Fruit fly (Drosophila melanogaster) ovary, adult (tissue): Measurements from ENCODE around the gene CG10898.

Source experiments
- CG17801 ChIP-seq: fragments of 200-800 bp; optimal IDR thresholded peaks from 2 replicates; lab custom pipeline; 2019; ENCODE audit warnings: missing biosample characterization, mild to moderate bottlenecking, missing genetic modification characterization, moderate library complexity; ENCODE audit not compliant: partially characterized antibody

CG10898 gene

DNA sequence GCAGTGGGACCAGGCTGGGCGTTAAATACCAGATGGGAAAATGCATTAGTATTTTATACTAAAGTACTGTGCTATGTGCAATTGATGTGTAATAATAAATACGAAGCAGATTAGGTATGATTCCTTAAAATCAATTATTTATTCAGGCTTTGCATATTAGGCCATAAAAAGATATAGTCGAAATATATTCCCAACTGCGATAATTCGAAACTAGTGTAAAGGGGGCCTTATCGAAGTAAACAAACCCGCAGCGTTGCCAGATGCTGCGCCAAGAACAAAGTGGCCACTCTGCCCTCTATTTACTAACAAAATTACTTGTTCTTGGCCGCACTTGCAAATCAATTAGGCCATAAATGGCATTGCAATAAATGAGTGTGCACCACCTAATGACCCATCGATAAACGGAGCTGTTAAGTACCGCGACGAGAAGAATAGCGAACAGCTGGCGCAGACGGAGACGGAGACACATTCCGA, at the start of gene CG10898:
Gene CG10898, plus strand, starts transcription at position 285 of the 474 bp plus-strand sequence.
- TF ChIP-seq CG17801 (GFP tag; lab: Kevin White, UChicago) = peak; percentile 69

DNA sequence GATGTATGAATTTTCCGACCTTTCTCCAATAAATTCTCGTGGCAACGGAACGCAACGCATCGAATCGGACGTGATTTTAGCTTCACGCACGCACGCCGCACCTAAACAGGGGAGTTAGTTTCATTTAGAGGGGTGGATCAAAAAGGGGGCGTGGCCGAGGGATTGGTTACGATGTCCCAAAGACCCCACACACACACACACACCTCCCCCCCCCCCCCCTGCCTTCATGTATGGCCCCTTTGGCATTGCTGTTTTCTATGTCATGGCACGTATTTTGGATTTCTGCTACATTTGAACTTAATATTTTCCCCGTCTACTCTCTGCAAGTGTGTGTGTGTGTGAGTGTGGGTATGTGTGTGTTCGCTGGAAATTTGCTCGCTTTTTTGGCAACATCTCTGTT, 25.7 kb upstream of the CG10898 start:
- TF ChIP-seq CG17801 (GFP tag; lab: Kevin White, UChicago) = no peak

DNA sequence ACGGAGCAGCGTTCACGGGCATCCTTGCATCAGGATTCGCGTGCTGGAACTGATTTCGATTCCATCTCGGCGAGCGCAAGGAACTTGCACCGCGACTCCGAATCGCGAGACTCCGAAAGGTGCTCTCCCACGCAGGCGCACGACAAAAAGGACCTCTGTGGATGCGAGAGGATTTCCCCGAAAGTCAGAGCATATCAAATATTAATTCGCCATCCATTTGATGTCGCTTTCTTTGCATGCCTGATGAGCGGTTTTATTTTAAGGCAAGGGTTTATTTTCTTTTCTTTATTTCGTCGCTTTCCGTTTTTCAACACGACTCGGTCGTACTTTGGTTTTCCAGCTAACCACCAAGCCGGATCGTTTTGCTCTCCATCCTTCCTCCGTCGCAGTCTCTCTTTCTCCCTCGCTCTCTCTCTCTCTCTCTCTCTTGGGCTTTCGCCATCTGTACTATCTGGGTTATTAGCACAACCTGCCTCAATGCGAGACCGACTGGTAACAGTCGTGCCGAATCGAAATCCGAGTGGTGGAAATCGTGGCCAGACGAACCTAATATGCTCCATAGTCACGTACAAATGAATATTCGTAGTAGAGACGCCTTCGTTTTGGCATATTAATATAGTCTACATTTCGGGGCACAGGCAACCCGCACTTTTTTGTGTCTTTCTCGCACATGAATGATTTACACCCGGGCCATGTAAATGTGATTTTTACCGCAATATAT, 14.5 kb upstream of the CG10898 start, which contains the start of gene dpr4:
Gene dpr4, minus strand, starts transcription at position 51 of the 721 bp plus-strand sequence.
- no peak for TF ChIP-seq CG17801 (GFP tag; lab: Kevin White, UChicago)

DNA sequence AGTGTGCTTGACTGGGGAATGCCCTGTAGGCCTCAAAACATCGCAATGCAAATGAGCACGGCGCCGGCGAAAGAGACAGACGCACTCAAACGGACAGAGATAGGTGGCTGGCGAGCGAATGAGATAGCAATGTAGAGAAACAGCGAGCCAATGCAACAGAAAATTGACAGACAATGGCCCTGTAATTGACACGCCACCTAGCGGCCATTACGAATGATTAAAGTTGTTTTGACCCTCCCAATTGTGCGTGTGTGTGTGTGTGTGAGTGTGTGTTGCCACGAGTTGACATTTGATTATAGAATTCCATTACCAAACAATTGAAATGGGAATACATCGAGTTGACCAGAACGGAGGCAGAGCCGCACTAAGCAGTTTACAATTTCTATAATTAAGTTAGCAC, 13.4 kb upstream of the CG10898 start:
- TF ChIP-seq CG17801 (GFP tag; lab: Kevin White, UChicago) = no peak

DNA sequence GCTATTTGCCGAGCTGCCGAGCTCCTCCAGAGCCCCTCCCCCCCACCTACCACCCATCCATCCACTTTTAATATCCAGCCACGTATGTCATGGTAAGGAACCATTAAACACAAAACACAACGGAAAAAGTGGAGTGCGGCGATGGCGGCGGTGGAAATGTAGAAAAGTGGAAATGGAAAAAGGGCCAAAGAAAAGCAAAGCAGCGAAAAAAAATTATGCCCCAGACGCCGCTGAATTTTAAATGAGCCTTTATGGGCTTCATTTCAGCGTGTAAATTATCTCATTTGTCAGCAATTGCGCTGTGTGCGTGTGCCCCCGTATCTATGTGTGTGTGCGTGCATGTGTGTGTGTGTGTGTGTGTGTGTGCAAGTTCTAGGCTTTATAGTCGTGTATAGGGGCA, 6.5 kb upstream of the CG10898 start:
- TF ChIP-seq CG17801 (GFP tag; lab: Kevin White, UChicago) = no peak

DNA sequence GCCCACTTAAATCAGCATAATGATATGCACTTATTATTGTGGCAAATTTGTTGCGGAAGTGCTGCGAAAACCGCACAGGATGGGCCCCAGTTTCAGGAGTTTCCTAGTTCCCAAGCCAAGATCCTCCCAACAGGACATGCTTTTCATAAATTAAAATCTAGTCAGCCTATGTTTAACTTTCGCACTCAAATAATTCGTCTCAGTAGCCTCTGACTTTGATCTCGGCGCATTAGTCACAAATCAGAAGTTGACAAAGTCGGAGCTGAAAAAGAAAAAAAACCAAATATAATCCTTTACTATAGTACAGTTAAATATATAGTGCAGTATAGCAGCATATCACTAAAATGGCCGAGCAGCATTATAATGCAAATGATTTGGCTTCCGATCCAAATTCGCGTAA, 3.7 kb upstream of the CG10898 start, which contains the start of gene CG14708:
Gene CG14708, plus strand, starts transcription at position 301 of the 400 bp plus-strand sequence.
- no peak for TF ChIP-seq CG17801 (GFP tag; lab: Kevin White, UChicago)

DNA sequence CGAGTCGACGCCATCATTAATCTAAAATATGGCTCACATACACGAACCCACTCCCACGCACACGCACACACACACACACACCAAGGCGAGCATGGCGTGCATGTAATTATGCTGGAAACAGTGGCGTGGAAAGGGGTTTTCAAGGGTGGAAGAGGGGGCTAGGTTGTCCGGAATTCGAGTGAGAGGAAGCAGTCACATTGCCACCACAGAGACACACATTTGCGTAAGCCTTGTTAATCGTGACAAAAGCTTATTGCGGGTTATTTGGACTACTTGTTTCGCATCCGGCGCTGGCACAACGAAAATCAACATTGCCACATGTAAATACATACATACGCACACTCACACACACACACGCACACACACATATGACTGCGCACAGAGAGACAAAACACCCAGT, 2.6 kb upstream of the CG10898 start:
- no peak for TF ChIP-seq CG17801 (GFP tag; lab: Kevin White, UChicago)

DNA sequence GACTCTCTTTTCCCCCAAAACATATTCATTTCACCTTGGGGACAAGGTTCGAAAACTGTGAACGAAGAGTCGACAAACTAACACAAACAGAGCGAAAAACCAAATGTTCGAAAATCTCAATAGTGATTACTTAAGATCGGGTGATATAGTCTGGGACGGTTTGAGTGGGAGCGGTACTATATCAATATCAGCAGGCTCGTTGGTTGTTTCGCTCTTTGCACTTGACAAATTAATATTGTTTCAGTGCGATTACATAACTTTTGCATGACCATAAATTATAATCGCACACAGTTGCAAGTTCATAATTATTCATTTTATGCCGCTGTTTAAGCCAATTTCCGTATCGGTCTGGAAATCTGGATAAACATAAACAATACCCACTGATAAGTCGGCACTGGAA, 4.1 kb downstream of the CG10898 start:
- TF ChIP-seq CG17801 (GFP tag; lab: Kevin White, UChicago) = no peak

DNA sequence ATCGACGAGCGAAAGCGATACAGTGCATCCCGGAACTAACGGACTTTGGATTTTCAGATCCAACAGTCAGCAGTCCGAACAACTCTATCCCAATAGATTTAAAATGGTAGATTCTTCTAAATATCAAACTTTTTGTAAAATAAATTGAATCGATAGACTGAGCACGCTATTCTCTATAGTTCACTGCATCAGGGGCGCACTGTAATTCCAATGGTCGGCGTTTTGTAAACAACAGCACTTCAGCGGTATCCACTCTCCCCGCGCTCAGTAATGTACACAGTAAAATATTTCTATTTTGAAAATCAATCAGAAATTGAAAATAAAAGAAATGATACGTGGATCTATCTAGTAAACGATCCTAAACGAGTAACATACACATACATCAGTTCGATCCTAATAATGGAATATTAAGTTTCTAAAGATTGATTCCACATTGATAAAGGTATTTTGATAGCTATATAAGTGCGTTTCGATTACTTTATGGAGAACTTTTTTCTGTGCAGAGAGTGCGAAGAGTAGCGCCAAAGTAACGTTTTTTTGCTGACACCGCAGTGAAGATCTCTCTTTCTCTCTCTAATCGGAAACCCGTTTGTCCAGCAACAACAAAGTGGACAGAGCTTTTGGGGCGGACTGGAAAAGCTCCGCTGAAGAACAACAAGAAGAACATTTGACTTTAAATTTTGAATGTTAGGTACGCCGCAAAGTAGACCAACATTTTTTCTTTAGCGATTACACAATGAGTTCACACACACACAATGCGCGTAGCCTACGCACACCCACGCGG, 4.9 kb downstream of the CG10898 start:
- TF ChIP-seq CG17801 (GFP tag; lab: Kevin White, UChicago) = peak; percentile 95

DNA sequence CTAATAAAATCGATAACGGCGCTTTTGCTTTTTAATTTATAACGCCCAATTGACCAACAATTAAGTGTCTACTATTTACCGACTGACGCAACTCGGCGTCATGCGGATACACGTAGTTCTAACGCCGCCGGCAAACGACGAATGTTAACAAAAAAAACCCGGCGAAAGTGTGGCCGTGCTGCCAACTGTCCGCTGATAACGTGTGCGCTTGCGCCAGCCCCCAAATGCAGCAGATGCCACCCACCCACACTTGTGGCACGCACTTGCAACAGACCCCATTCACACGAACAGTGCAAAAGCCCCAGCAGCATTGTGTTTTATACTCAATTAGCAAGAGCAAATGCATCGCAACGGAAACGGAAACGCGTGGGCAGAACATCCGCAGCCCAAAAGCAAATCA, 5.6 kb downstream of the CG10898 start:
- no peak for TF ChIP-seq CG17801 (GFP tag; lab: Kevin White, UChicago)

DNA sequence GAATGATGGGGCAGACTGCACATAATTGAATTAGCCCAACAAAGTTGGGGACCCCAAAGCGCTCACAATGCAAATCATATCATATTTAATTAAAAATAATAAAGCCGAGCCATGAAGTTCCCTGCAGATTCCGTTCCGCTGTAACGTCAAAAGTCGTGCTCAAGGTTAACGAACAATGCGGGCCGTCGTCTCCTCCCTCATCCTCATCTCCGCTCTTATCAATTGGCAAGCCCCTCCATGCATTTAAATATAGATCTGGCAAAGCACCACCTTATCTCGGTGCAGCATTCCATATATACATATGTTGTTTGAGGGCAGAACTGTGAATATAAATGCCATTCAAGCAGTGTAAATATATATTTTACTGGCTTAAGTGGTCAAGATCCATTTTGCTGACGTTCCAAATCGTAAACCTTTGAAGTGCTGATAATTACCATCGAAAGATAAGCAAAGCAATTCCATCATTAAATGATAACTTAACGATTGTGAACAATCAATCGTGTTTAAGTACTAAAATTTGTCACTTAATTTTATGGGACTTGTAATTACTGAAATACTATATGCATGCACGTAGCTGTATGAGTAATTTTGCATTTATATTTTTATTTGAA, 7.3 kb downstream of the CG10898 start:
- TF ChIP-seq CG17801 (GFP tag; lab: Kevin White, UChicago) = no peak

DNA sequence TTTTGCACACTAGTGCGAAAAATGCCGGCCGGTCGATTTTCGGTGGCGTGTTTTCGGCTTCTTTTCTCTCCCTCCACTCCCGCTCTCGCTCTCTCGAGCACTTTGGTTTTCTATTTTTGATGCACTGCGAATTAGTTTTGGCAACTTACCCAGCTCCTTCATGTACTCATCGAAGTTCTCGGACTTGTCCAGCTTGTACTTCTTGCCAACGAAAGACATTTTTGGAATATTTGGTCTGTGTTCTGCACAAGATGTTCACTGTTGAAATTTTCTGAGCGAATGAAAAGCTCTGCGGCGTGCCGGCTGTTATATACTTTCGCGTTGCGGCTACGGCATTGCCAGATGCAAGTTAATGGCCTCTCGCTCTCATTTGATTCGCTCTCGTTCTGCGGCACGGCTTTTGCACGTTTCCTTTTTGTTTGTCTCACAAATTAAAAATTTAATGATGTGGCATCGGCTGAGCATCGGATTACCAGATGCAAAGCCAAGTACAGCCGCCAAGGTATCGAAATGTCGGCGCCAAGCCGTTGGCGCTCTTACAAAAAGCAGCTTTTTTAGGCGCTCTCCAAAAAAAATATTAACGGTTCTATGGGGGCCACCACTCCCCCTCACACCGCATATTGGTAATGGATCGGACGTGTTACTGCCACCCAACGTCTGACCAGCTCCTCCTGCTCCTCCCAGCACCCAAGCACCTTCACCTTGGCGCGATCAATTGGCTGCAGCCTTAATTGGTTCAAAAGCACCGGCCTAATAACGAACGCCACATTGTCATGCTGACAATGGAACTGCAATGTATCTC, 9.4 kb downstream of the CG10898 start, which contains the start of the genes fabp and sea:
Gene fabp, minus strand, starts transcription at position 286 of the 802 bp plus-strand sequence.
Gene sea, minus strand, starts transcription at position 286 of the 802 bp plus-strand sequence.
- TF ChIP-seq CG17801 (GFP tag; lab: Kevin White, UChicago) = peak; percentile 91

DNA sequence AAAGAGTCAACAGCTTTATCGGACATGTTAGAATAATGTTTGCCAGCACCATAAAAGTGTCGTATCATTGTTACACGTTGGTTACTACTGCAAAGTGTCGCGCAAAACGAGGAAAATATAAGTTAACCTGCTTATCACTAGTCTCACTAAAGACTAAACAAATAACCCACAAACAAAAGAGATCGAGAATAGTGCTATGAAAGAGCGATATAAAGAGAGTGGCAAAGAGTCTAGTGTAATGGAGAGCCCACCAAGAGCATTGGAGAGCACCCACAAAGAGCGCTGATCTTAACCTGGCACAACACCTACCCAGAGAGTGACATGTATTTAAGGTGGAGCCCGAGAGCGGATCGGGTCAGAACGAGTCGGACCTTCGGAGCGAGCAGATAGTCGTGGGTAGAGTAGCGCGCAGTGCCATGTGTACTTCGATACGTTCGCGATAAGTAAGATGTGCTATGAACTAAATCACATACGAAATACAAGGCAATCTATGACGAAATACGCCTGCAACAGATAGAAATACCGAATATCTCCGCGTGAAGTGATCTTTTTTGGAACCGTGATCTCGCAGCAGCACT, 11.4 kb downstream of the CG10898 start, which contains the start of gene Mrp4:
Gene Mrp4, plus strand, starts transcription at position 378 of the 578 bp plus-strand sequence.
- peak; percentile 78 for TF ChIP-seq CG17801 (GFP tag; lab: Kevin White, UChicago)

DNA sequence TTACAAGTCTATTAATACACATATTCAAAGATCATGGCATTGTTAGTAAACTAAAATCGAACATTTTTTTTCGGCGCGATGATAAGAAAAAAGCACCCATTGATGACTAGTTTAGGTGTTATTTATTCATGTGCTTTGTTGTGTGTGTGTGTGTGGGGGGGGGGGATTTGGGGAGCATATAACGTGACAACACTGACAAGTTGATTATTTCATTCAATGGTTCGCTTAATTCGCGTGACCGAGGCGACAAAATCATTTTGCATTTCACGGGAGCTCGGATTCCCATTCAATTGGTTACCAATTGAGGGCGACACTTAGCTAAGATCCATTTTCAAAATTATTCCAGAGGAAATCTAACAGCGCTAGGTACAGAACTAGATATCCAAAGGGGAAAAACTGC, 12.4 kb downstream of the CG10898 start:
- TF ChIP-seq CG17801 (GFP tag; lab: Kevin White, UChicago) = no peak
